Fruit fly (Drosophila melanogaster): ENCODE data around the gene Dfd.

DNA sequence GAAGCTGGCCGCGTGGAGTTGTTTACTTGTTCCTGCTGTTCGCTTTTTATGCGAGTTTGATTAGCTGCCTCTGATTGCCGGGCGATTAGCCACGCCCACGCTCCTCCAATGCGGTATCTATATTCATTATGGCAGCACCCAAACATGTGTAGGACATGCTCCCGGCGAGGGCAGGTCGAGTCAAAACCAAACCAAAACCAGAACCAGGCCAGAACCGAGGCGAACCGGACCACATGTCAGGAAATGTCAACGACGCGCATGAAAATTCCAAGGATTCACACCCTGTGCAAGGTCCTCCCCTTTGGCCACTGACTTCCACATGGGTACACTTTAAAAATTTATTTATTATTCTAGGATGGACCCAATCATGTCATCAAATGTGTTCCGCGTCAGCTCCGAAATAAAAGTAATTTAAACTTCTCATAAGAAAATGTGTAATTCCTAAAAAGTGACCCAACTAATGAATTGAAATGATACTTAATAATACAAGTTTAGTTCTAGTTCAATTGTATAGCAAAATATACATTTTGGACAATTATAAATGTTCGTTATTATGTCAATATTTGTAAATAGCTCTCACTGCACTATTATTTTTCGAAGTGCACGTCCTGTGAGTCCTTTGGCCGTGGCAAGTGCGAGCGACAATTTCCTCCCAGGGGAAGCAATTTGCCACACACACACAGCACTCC is 40.0 kb upstream of the Dfd start:
- TF ChIP-seq CG3032 (tag; optimal IDR thresholded peaks at IDR 0.05) (no peak), acj6 (GFP tag; optimal IDR thresholded peaks at IDR 0.05) (no peak), Ets21C (GFP tag; optimal IDR thresholded peaks at IDR 0.05) (no peak), Smox (GFP tag; optimal IDR thresholded peaks at IDR 0.05) (no peak), CG16779 (tag; optimal IDR thresholded peaks at IDR 0.05) (no peak), CG6854 (GFP tag; optimal IDR thresholded peaks at IDR 0.05) (no peak)
